Worm (Caenorhabditis elegans) whole organism, early embryonic: ENCODE measurements around the gene nep-13.

ENCODE experiments used
- ama-1 ChIP-seq: fragments of 150-350 bp; optimal IDR thresholded peaks from 2 replicates; lab custom pipeline; 2014
- ceh-13 ChIP-seq: fragments of 200-800 bp; sonication (Bioruptor generic); optimal IDR thresholded peaks from 2 replicates; lab custom pipeline; 2018; ENCODE audit warnings: mild to moderate bottlenecking, missing genetic modification characterization, missing compliant biosample characterization
- flt-1 ChIP-seq: fragments of 200-800 bp; sonication (Bioruptor generic); IDR thresholded peaks from 2 replicates; pipeline ENCODE4 v1.3.6; 2022; ENCODE audit warnings: missing genetic modification characterization, missing compliant biosample characterization
- hmbx-1 ChIP-seq: sonication (generic microtip); optimal IDR thresholded peaks from 2 replicates; lab custom pipeline; 2016; ENCODE audit warnings: mild to moderate bottlenecking, missing genetic modification characterization, missing compliant biosample characterization
- sea-1 ChIP-seq: fragments of 200-800 bp; sonication (Bioruptor generic); conservative IDR thresholded peaks from 2 replicates; pipeline ENCODE4 v1.3.6; 2022; ENCODE audit warnings: missing genetic modification characterization, missing compliant biosample characterization
- tbx-11 ChIP-seq: fragments of 200-800 bp; sonication (Bioruptor generic); IDR thresholded peaks from 2 replicates; pipeline ENCODE4 v1.3.6; 2022; ENCODE audit warnings: missing genetic modification characterization, missing compliant biosample characterization

DNA sequence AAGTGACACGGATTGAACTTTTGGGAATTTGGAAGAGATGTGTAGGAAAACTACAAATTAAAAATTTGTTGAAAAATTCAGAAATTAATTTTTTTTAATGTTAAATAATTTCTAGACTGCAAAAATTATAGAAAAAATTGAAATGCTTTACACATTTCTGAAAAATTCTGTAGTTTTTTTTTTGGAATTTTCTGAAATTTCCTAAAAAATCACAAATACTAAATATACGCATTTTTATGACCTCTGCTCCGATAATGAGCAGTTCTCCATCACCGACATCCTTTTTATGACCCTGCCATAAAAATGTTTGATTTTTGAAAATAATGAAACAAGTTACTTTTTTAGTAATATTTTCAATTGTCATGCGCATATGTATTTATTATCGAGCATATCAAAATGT lies 37.7 kb upstream of the nep-13 start:
- TF ChIP-seq hmbx-1 (no peak), ceh-13 (no peak), sea-1 (GFP tag; lab: Robert Waterston, UW) (no peak), tbx-11 (GFP tag; lab: Robert Waterston, UW) (no peak), flt-1 (GFP tag; lab: Robert Waterston, UW) (no peak), ama-1 (no peak)
